Worm (Caenorhabditis elegans) whole organism, L1 larva: ENCODE results near the gene lbp-2.

Source experiments
- F16B12.6 ChIP-seq: fragments of 150-350 bp; optimal IDR thresholded peaks from 2 replicates; lab custom pipeline; 2014; ENCODE audit warnings: missing biosample characterization, missing genetic modification characterization
- Y116A8C.19 ChIP-seq: sonication (generic microtip); optimal IDR thresholded peaks from 2 replicates; lab custom pipeline; 2016; ENCODE audit warnings: missing compliant biosample characterization, missing genetic modification characterization, borderline replicate concordance
- alr-1 ChIP-seq: fragments of 200-800 bp; sonication (Bioruptor generic); optimal IDR thresholded peaks from 2 replicates; lab custom pipeline; 2018; ENCODE audit warnings: borderline replicate concordance, mild to moderate bottlenecking, missing genetic modification characterization, missing compliant biosample characterization
- blmp-1 ChIP-seq: fragments of 150-350 bp; optimal IDR thresholded peaks from 2 replicates; lab custom pipeline; 2014; ENCODE audit warnings: missing biosample characterization, missing genetic modification characterization
- ceh-63 ChIP-seq: fragments of 200-800 bp; sonication (Bioruptor generic); optimal IDR thresholded peaks from 2 replicates; lab custom pipeline; 2018; ENCODE audit warnings: mild to moderate bottlenecking, missing genetic modification characterization, missing compliant biosample characterization
- dsc-1 ChIP-seq: sonication (generic microtip); optimal IDR thresholded peaks from 2 replicates; lab custom pipeline; 2016; ENCODE audit warnings: mild to moderate bottlenecking, missing genetic modification characterization, missing compliant biosample characterization
- efl-1 ChIP-seq, 4 experiments: fragments of 150-350 bp; optimal IDR thresholded peaks in 3 of 4; peaks in 1 of 4; 1 replicate in 1 of 4; 2 replicates in 3 of 4; lab custom pipeline; 2014; ENCODE audit warnings: missing biosample characterization in 2 of 4, missing genetic modification characterization in 2 of 4, missing genetic modification reagents in 2 of 4
- efl-3 ChIP-seq: fragments of 200-800 bp; sonication (Bioruptor generic); optimal IDR thresholded peaks from 2 replicates; lab custom pipeline; 2018; ENCODE audit warnings: mild to moderate bottlenecking, missing genetic modification characterization, missing compliant biosample characterization
- elt-2 ChIP-seq: sonication (generic microtip); optimal IDR thresholded peaks from 2 replicates; lab custom pipeline; 2016; ENCODE audit warnings: missing genetic modification characterization, mild to moderate bottlenecking, inconsistent platforms, missing compliant biosample characterization, missing genetic modification reagents
- elt-3 ChIP-seq, 6 experiments: fragments of 150-350 bp in 1 of 6; sonication (generic microtip); optimal IDR thresholded peaks; 2 replicates each; lab custom pipeline; 2017 to 2018; ENCODE audit warnings: missing biosample characterization in 6 of 6, missing genetic modification characterization in 6 of 6, inconsistent platforms in 1 of 6
- fkh-10 ChIP-seq: sonication (generic microtip); optimal IDR thresholded peaks from 2 replicates; lab custom pipeline; 2017; ENCODE audit warnings: missing biosample characterization, missing genetic modification reagents, missing genetic modification characterization
- fkh-8 ChIP-seq: sonication (generic microtip); optimal IDR thresholded peaks from 2 replicates; lab custom pipeline; 2016; ENCODE audit warnings: mild to moderate bottlenecking, missing genetic modification characterization, missing compliant biosample characterization
- hlh-17 ChIP-seq: fragments of 200-800 bp; sonication (Bioruptor generic); optimal IDR thresholded peaks from 2 replicates; lab custom pipeline; 2018; ENCODE audit warnings: missing genetic modification characterization, mild to moderate bottlenecking, missing compliant biosample characterization, moderate library complexity, borderline replicate concordance
- hlh-4 ChIP-seq: sonication (generic microtip); optimal IDR thresholded peaks from 2 replicates; lab custom pipeline; 2016; ENCODE audit warnings: mild to moderate bottlenecking, missing genetic modification characterization, missing compliant biosample characterization
- hpl-2 ChIP-seq: fragments of 150-350 bp; optimal IDR thresholded peaks from 2 replicates; lab custom pipeline; 2014; ENCODE audit warnings: missing biosample characterization, missing genetic modification reagents, missing genetic modification characterization
- lin-13 ChIP-seq: fragments of 150-350 bp; optimal IDR thresholded peaks from 2 replicates; lab custom pipeline; 2014; ENCODE audit warnings: missing biosample characterization, missing genetic modification reagents, missing genetic modification characterization
- lin-35 ChIP-seq, 2 experiments: fragments of 150-350 bp; optimal IDR thresholded peaks; 2 replicates each; lab custom pipeline; 2014; ENCODE audit warnings: missing biosample characterization in 2 of 2, missing genetic modification characterization in 2 of 2, missing genetic modification reagents in 2 of 2
- lin-39 ChIP-seq: fragments of 150-350 bp; optimal IDR thresholded peaks from 2 replicates; lab custom pipeline; 2014; ENCODE audit warnings: missing biosample characterization, missing genetic modification reagents, missing genetic modification characterization
- lir-3 ChIP-seq: sonication (generic microtip); optimal IDR thresholded peaks from 2 replicates; lab custom pipeline; 2016; ENCODE audit warnings: mild to moderate bottlenecking, missing genetic modification characterization, moderate library complexity, missing compliant biosample characterization; ENCODE audit not compliant: poor library complexity
- mdl-1 ChIP-seq, 2 experiments: fragments of 150-350 bp; optimal IDR thresholded peaks; 2 replicates each; lab custom pipeline; 2014 to 2017; ENCODE audit warnings: missing biosample characterization in 2 of 2, missing genetic modification characterization in 2 of 2, inconsistent platforms in 1 of 2
- mef-2 ChIP-seq: fragments of 150-350 bp; optimal IDR thresholded peaks from 2 replicates; lab custom pipeline; 2014; ENCODE audit warnings: missing biosample characterization, missing genetic modification characterization
- nhr-11 ChIP-seq: fragments of 150-350 bp; optimal IDR thresholded peaks from 2 replicates; lab custom pipeline; 2014; ENCODE audit warnings: missing biosample characterization, missing genetic modification characterization
- nhr-20 ChIP-seq: sonication (generic microtip); optimal IDR thresholded peaks from 2 replicates; lab custom pipeline; 2016; ENCODE audit warnings: mild to moderate bottlenecking, missing genetic modification characterization, missing compliant biosample characterization
- nhr-77 ChIP-seq: fragments of 150-350 bp; optimal IDR thresholded peaks from 2 replicates; lab custom pipeline; 2014; ENCODE audit warnings: missing biosample characterization, missing genetic modification characterization
- nhr-85 ChIP-seq: sonication (generic microtip); peaks from one replicate; lab custom pipeline; 2016; ENCODE audit warnings: missing genetic modification characterization, inconsistent platforms, missing compliant biosample characterization
- nhr-90 ChIP-seq: sonication (generic microtip); optimal IDR thresholded peaks from 2 replicates; lab custom pipeline; 2016; ENCODE audit warnings: mild to moderate bottlenecking, missing genetic modification characterization, missing compliant biosample characterization; ENCODE audit not compliant: poor library complexity
- pag-3 ChIP-seq: sonication (generic microtip); optimal IDR thresholded peaks from 2 replicates; lab custom pipeline; 2017; ENCODE audit warnings: missing genetic modification characterization, mild to moderate bottlenecking, missing compliant biosample characterization, antibody characterized with exemption, borderline replicate concordance; ENCODE audit not compliant: insufficient read depth
- pqm-1 ChIP-seq: sonication (generic microtip); optimal IDR thresholded peaks from 3 replicates; lab custom pipeline; 2017; ENCODE audit warnings: missing biosample characterization, missing genetic modification characterization
- skn-1 ChIP-seq: fragments of 150-350 bp; optimal IDR thresholded peaks from 2 replicates; lab custom pipeline; 2014; ENCODE audit warnings: missing biosample characterization, missing genetic modification characterization
- tbx-2 ChIP-seq: sonication (generic microtip); optimal IDR thresholded peaks from 2 replicates; lab custom pipeline; 2016; ENCODE audit warnings: missing genetic modification characterization, missing compliant biosample characterization
- tlp-1 ChIP-seq: fragments of 150-350 bp; optimal IDR thresholded peaks from 2 replicates; lab custom pipeline; 2014; ENCODE audit warnings: missing biosample characterization, missing genetic modification characterization
- unc-130 ChIP-seq: fragments of 150-350 bp; optimal IDR thresholded peaks from 2 replicates; lab custom pipeline; 2017; ENCODE audit warnings: missing biosample characterization, missing genetic modification characterization, inconsistent platforms
- unc-62 ChIP-seq: fragments of 150-350 bp; optimal IDR thresholded peaks from 2 replicates; lab custom pipeline; 2014; ENCODE audit warnings: missing biosample characterization, missing genetic modification reagents, missing genetic modification characterization
- unc-86 ChIP-seq: sonication (generic microtip); optimal IDR thresholded peaks from 2 replicates; lab custom pipeline; 2016; ENCODE audit warnings: missing genetic modification characterization, missing compliant biosample characterization
- vab-15 ChIP-seq: sonication (generic microtip); optimal IDR thresholded peaks from 2 replicates; lab custom pipeline; 2017; ENCODE audit warnings: missing genotype, mild to moderate bottlenecking, missing genetic modification characterization, missing compliant biosample characterization
- xbp-1 ChIP-seq: sonication (generic microtip); optimal IDR thresholded peaks from 2 replicates; lab custom pipeline; 2016; ENCODE audit warnings: missing genetic modification characterization, missing compliant biosample characterization

The lbp-2 gene

ce11 chrX:3285448-3285847 lies 25.0 kb downstream of the lbp-2 start:
- no peak for TF ChIP-seq hlh-4 (tag; lab: Kevin White, UChicago)
- TF ChIP-seq mef-2: no peak
- no peak for TF ChIP-seq alr-1 (tag; lab: Kevin White, UChicago)
- TF ChIP-seq unc-62 (GFP tag; lab: Kevin White, UChicago): no peak
- no peak for TF ChIP-seq hlh-17 (GFP tag; lab: Kevin White, UChicago)
- TF ChIP-seq vab-15 (tag; lab: Kevin White, UChicago): no peak
- TF ChIP-seq dsc-1 (tag; lab: Kevin White, UChicago): no peak
- TF ChIP-seq nhr-20 (tag; lab: Kevin White, UChicago): peak; percentile 33
- no peak for TF ChIP-seq lin-13 (GFP tag; lab: Kevin White, UChicago)
- no peak for TF ChIP-seq lir-3
- TF ChIP-seq ceh-63 (GFP tag; lab: Kevin White, UChicago): no peak
- no peak for TF ChIP-seq skn-1 (tag; lab: Kevin White, UChicago)
- TF ChIP-seq hpl-2 (GFP tag; lab: Kevin White, UChicago): no peak
- no peak for TF ChIP-seq pqm-1 (tag; lab: Kevin White, UChicago)
- no peak for TF ChIP-seq unc-130 (tag; lab: Kevin White, UChicago)
- no peak for TF ChIP-seq elt-3 (tag; optimal IDR thresholded peaks at IDR 0.05; lab: Kevin White, UChicago)
- no peak for TF ChIP-seq unc-86 (tag; lab: Kevin White, UChicago)
- peak in 1 of 2 experiments; percentile 3 for TF ChIP-seq mdl-1 (tag; optimal IDR thresholded peaks at IDR 0.05; lab: Kevin White, UChicago)
- TF ChIP-seq xbp-1 (tag; lab: Kevin White, UChicago): no peak
- no peak for TF ChIP-seq nhr-85 (tag; lab: Kevin White, UChicago)
- no peak for TF ChIP-seq fkh-10 (GFP tag; lab: Kevin White, UChicago)
- no peak for TF ChIP-seq tbx-2
- peak; percentile 80 for TF ChIP-seq elt-2
- no peak for TF ChIP-seq F16B12.6
- no peak for TF ChIP-seq tlp-1 (tag; lab: Kevin White, UChicago)
- no peak for TF ChIP-seq pag-3 (tag; lab: Kevin White, UChicago)
- no peak for TF ChIP-seq nhr-77 (tag; lab: Kevin White, UChicago)
- no peak for TF ChIP-seq lin-39 (tag; lab: Kevin White, UChicago)
- TF ChIP-seq blmp-1: no peak
- peak in 1 of 2 experiments; percentile 2 for TF ChIP-seq lin-35 (GFP tag; optimal IDR thresholded peaks at IDR 0.05; lab: Kevin White, UChicago)
- no peak for TF ChIP-seq fkh-8 (tag; lab: Kevin White, UChicago)
- no peak for TF ChIP-seq efl-1 (optimal IDR thresholded peaks at IDR 0.05; lab: Kevin White, UChicago)
- no peak for TF ChIP-seq efl-1 (GFP tag; optimal IDR thresholded peaks at IDR 0.05 in 1 of 2; lab: Kevin White, UChicago)

- no peak for TF ChIP-seq Y116A8C.19 (tag; lab: Kevin White, UChicago)
- no peak for TF ChIP-seq efl-3
- TF ChIP-seq nhr-11 (tag; lab: Kevin White, UChicago): no peak
- TF ChIP-seq, all 84 proteins: peak for 0
These were observed 28.8 kb downstream of the lbp-2 start, which contains the start of gene K09C4.4 for ce11 chrX:3289183-3289582. Gene K09C4.4 (plus strand): TSS chrX:3289483.

DNA sequence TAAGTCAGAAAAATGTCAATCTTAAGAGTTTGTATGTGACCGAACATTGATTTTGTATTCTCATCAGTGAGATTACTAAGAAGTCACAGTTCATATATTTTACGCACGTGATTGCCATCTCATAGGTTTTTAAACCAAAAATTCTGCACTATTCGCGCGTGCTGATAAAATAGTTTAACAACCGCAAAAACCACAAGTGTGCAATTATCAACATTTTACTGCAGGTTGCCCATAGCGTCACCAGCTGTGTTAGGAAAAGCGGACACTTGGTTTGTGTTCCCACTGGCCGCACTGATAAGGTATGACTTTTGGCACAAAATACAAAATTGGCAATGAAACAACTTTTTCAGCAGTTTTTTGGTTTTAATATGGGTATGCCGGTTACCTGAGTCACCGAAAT lies 29.7 kb downstream of the lbp-2 start:
- TF ChIP-seq Y116A8C.19 (tag; lab: Kevin White, UChicago): no peak
- no peak for TF ChIP-seq unc-62 (GFP tag; lab: Kevin White, UChicago)
- peak; percentile 34 for TF ChIP-seq nhr-90 (tag; lab: Kevin White, UChicago)
- TF ChIP-seq unc-130 (tag; lab: Kevin White, UChicago): no peak
- TF ChIP-seq elt-2: peak; percentile 95
- peak in 1 of 2 experiments; percentile 26 for TF ChIP-seq lin-35 (GFP tag; optimal IDR thresholded peaks at IDR 0.05; lab: Kevin White, UChicago)
- TF ChIP-seq nhr-20 (tag; lab: Kevin White, UChicago): peak; percentile 21
- peak in 1 of 2 experiments; percentile 42 for TF ChIP-seq mdl-1 (tag; optimal IDR thresholded peaks at IDR 0.05; lab: Kevin White, UChicago)
